Worm (Caenorhabditis elegans): ENCODE results near the gene arrd-19.

DNA sequence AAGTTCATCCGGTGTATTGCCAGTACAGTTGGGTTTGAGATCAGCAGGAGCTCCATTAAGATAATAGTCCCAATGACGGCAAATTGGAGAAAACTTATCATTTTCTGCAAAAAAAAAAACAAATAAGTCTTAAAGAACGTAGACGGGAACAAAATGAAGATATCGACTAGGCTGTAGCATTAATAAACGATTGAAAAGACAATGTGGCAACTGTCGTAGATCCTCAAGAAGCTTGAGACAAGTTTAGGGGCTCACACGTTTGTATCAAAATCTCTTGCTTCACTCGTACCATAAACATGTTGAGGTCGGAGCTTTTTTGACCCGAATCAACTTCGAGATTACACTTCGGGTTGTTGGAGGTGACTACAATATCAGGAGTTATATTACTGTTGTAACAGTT, 4.7 kb upstream of the arrd-19 start, which contains the start of gene F35F10.14:
- TF ChIP-seq ztf-29 (GFP tag; IDR thresholded peaks at IDR 0.05) (no peak), tab-1 (GFP tag; IDR thresholded peaks at IDR 0.05) (no peak), ref-1 (GFP tag; conservative IDR thresholded peaks at IDR 0.05) (no peak), cog-1 (tag; optimal IDR thresholded peaks at IDR 0.05) (no peak), med-1 (GFP tag; optimal IDR thresholded peaks at IDR 0.05; ENCODE audit: insufficient read depth) (no peak), ztf-23 (GFP tag; IDR thresholded peaks at IDR 0.05) (no peak)

Data from whole organism, midembryonic.